Worm (Caenorhabditis elegans): ENCODE results near the gene Y57A10A.4.

ce11 chrII:12147331-12147730 lies 4.4 kb upstream of the Y57A10A.4 start, which contains the start of gene Y57A10A.2:
- no peak for TF ChIP-seq pqm-1 (tag; optimal IDR thresholded peaks at IDR 0.05)
- TF ChIP-seq egl-27 (tag; optimal IDR thresholded peaks at IDR 0.05), result no peak
- TF ChIP-seq unc-39 (tag; optimal IDR thresholded peaks at IDR 0.05), result no peak
- TF ChIP-seq ceh-82 (tag; optimal IDR thresholded peaks at IDR 0.05), result no peak
- no peak for TF ChIP-seq ama-1 (optimal IDR thresholded peaks at IDR 0.05)
- TF ChIP-seq skn-1 (tag; optimal IDR thresholded peaks at IDR 0.05), result no peak
- TF ChIP-seq nhr-12 (tag; optimal IDR thresholded peaks at IDR 0.05), result no peak

All from whole organism, L3 larva.